Worm (Caenorhabditis elegans) whole organism, L4 larva: Measurements from ENCODE around the gene usp-14.

Experiments used
- R02D3.7 ChIP-seq: fragments of 150-350 bp; sonication (generic microtip); optimal IDR thresholded peaks from 3 replicates; lab custom pipeline; 2014; ENCODE audit warnings: missing biosample characterization, missing genetic modification characterization
- ZK546.5 ChIP-seq, 2 experiments: sonication (generic microtip); optimal IDR thresholded peaks; 2 replicates each; lab custom pipeline; 2017; ENCODE audit warnings: missing biosample characterization in 2 of 2, missing genetic modification characterization in 2 of 2
- ama-1 ChIP-seq: fragments of 150-350 bp; optimal IDR thresholded peaks from 2 replicates; lab custom pipeline; 2014; ENCODE audit warnings: inconsistent platforms, mixed read lengths
- daf-19 ChIP-seq: fragments of 200-800 bp; sonication (Bioruptor generic); conservative IDR thresholded peaks from 2 replicates; pipeline ENCODE4 v1.3.6; 2022; ENCODE audit warnings: missing genetic modification characterization, missing compliant biosample characterization
- fkh-10 ChIP-seq: fragments of 150-350 bp; optimal IDR thresholded peaks from 2 replicates; lab custom pipeline; 2014; ENCODE audit warnings: missing biosample characterization, missing genetic modification reagents, missing genetic modification characterization
- gei-8 ChIP-seq: fragments of 200-800 bp; sonication (Bioruptor generic); optimal IDR thresholded peaks from 2 replicates; lab custom pipeline; 2018; ENCODE audit warnings: mild to moderate bottlenecking, missing genetic modification characterization, missing compliant biosample characterization
- lin-13 ChIP-seq: fragments of 150-350 bp; optimal IDR thresholded peaks from 2 replicates; lab custom pipeline; 2014; ENCODE audit warnings: missing biosample characterization, missing genetic modification reagents, missing genetic modification characterization
- lsy-2 ChIP-seq, 2 experiments: fragments of 150-350 bp in 1 of 2; sonication (generic microtip) in 1 of 2; optimal IDR thresholded peaks; 2 replicates each; lab custom pipeline; 2014 to 2017; ENCODE audit warnings: missing biosample characterization in 2 of 2, missing genetic modification characterization in 2 of 2
- mdl-1 ChIP-seq, 2 experiments: fragments of 150-350 bp in 1 of 2; sonication (generic microtip) in 1 of 2; optimal IDR thresholded peaks; 2 replicates each; lab custom pipeline; 2014 to 2017; ENCODE audit warnings: missing biosample characterization in 2 of 2, missing genetic modification characterization in 2 of 2
- nhr-10 ChIP-seq: fragments of 150-350 bp; optimal IDR thresholded peaks from 2 replicates; lab custom pipeline; 2014; ENCODE audit warnings: missing biosample characterization, missing genetic modification characterization
- nhr-76 ChIP-seq: fragments of 150-350 bp; optimal IDR thresholded peaks from 2 replicates; lab custom pipeline; 2014; ENCODE audit warnings: missing biosample characterization, missing genetic modification characterization
- pqm-1 ChIP-seq: sonication (generic microtip); optimal IDR thresholded peaks from 2 replicates; lab custom pipeline; 2017; ENCODE audit warnings: missing biosample characterization, missing genetic modification characterization
- unc-130 ChIP-seq: sonication (generic microtip); optimal IDR thresholded peaks from 2 replicates; lab custom pipeline; 2016; ENCODE audit warnings: missing genetic modification reagents, missing genetic modification characterization, missing compliant biosample characterization
- zag-1 ChIP-seq: fragments of 150-350 bp; optimal IDR thresholded peaks from 2 replicates; lab custom pipeline; 2014; ENCODE audit warnings: missing biosample characterization, missing genetic modification characterization

DNA sequence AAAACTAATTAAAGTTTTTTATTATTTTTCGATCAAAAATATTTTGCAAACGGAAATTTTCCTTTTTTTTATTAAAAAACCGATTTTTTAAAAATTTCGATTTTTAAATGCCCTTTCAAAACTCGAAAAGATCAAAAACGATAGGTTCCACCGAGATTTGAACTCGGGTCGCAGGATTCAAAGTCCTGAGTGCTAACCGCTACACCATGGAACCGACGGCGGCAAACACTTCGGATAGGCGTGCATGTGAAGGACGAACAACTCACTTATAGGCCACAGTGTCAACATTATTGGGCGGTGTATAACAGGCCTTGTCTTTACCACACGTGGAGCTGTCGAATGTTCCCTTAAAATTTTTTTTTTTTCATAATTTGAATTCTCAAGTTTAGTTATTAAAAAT is 13.8 kb downstream of the usp-14 start:
- TF ChIP-seq zag-1 (tag; lab: Kevin White, UChicago) = no peak
- no peak for TF ChIP-seq nhr-10
- TF ChIP-seq ama-1 (lab: Kevin White, UChicago) = no peak
- no peak for TF ChIP-seq gei-8 (GFP tag; lab: Kevin White, UChicago)
- no peak for TF ChIP-seq pqm-1 (tag; lab: Kevin White, UChicago)
- no peak for TF ChIP-seq lin-13 (GFP tag; lab: Kevin White, UChicago)
- TF ChIP-seq fkh-10 (GFP tag; lab: Kevin White, UChicago) = no peak
- no peak for TF ChIP-seq nhr-76
- TF ChIP-seq lsy-2 (tag; optimal IDR thresholded peaks at IDR 0.05; lab: Kevin White, UChicago) = peak in 1 of 2 experiments; percentile 16
- TF ChIP-seq R02D3.7 (tag; lab: Kevin White, UChicago) = no peak
- TF ChIP-seq daf-19 = no peak
- TF ChIP-seq unc-130 (GFP tag; lab: Kevin White, UChicago) = no peak
- TF ChIP-seq mdl-1 (tag; optimal IDR thresholded peaks at IDR 0.05; lab: Kevin White, UChicago) = no peak
- no peak for TF ChIP-seq ZK546.5 (tag; optimal IDR thresholded peaks at IDR 0.05; lab: Kevin White, UChicago)
